Worm (Caenorhabditis elegans): ENCODE data around the gene K09A9.6.

K09A9.6 gene

ce11 chrX:15606585-15607276 is 29.7 kb downstream of the K09A9.6 start, which contains the start of gene rab-14 (continued):
- TF ChIP-seq nhr-12 (tag; optimal IDR thresholded peaks at IDR 0.05) (no peak), nhr-43 (tag; optimal IDR thresholded peaks at IDR 0.05; ENCODE audit: poor library complexity, severe bottlenecking) (no peak), egl-27 (tag; optimal IDR thresholded peaks at IDR 0.05) (peak; percentile 54), nfya-1 (tag; optimal IDR thresholded peaks at IDR 0.05; ENCODE audit: insufficient read depth) (peak; percentile 84)

ce11 chrX:15607498-15608019 is 30.5 kb downstream of the K09A9.6 start, which contains the start of gene nipi-3:
Gene nipi-3, plus strand, starts transcription at chrX:15607969.
- TF ChIP-seq nhr-67 (tag; optimal IDR thresholded peaks at IDR 0.05): no peak
- peak; percentile 12 for TF ChIP-seq aly-2 (tag; optimal IDR thresholded peaks at IDR 0.05)
- TF ChIP-seq skn-1 (tag; optimal IDR thresholded peaks at IDR 0.05): peak; percentile 83
- TF ChIP-seq mml-1 (tag; optimal IDR thresholded peaks at IDR 0.05): no peak
- TF ChIP-seq tbx-2 (tag; optimal IDR thresholded peaks at IDR 0.05): peak; percentile 64
- peak; percentile 75 for TF ChIP-seq nhr-77 (tag; optimal IDR thresholded peaks at IDR 0.05)
- peak; percentile 93 for TF ChIP-seq nhr-11 (tag; optimal IDR thresholded peaks at IDR 0.05)
- no peak for TF ChIP-seq daf-12 (tag; optimal IDR thresholded peaks at IDR 0.05)
- no peak for TF ChIP-seq fkh-2 (tag; optimal IDR thresholded peaks at IDR 0.05)
- TF ChIP-seq ceh-16 (tag; optimal IDR thresholded peaks at IDR 0.05): no peak
- peak; percentile 15 to 97 (median 44) for TF ChIP-seq elt-3 (tag; optimal IDR thresholded peaks at IDR 0.05)
- peak; percentile 68 for TF ChIP-seq lin-15B (tag; optimal IDR thresholded peaks at IDR 0.05)
- peak; percentile 85 for TF ChIP-seq ztf-4 (tag; optimal IDR thresholded peaks at IDR 0.05)
- TF ChIP-seq fos-1 (tag; optimal IDR thresholded peaks at IDR 0.05): peak; percentile 88
- TF ChIP-seq snpc-4 (tag; optimal IDR thresholded peaks at IDR 0.05): peak; percentile 73
- peak; percentile 98 for TF ChIP-seq jun-1 (tag; optimal IDR thresholded peaks at IDR 0.05)
- peak; percentile 90 for TF ChIP-seq egl-27 (tag; optimal IDR thresholded peaks at IDR 0.05)
- TF ChIP-seq pha-4 (tag; optimal IDR thresholded peaks at IDR 0.05): peak; percentile 92
- TF ChIP-seq mdl-1 (tag; optimal IDR thresholded peaks at IDR 0.05): peak; percentile 94
- TF ChIP-seq ztf-11 (tag; optimal IDR thresholded peaks at IDR 0.05): no peak
- peak; percentile 72 for TF ChIP-seq nhr-76 (tag; optimal IDR thresholded peaks at IDR 0.05)
- TF ChIP-seq lin-39 (tag; optimal IDR thresholded peaks at IDR 0.05): peak; percentile 91
- peak; percentile 27 for TF ChIP-seq ceh-82 (tag; optimal IDR thresholded peaks at IDR 0.05)
- TF ChIP-seq egl-5 (tag; optimal IDR thresholded peaks at IDR 0.05): peak; percentile 84
- peak; percentile 95 for TF ChIP-seq nhr-23 (tag; optimal IDR thresholded peaks at IDR 0.05)
- TF ChIP-seq nhr-43 (tag; optimal IDR thresholded peaks at IDR 0.05; ENCODE audit: poor library complexity, severe bottlenecking): peak; percentile 64
- peak; percentile 91 for TF ChIP-seq nfya-1 (tag; optimal IDR thresholded peaks at IDR 0.05; ENCODE audit: insufficient read depth)
- peak; percentile 96 for TF ChIP-seq elt-2 (tag; optimal IDR thresholded peaks at IDR 0.05)
- no peak for TF ChIP-seq fkh-10 (GFP tag; optimal IDR thresholded peaks at IDR 0.05)
- TF ChIP-seq ama-1 (optimal IDR thresholded peaks at IDR 0.05): peak; percentile 79
- TF ChIP-seq elt-1 (tag; optimal IDR thresholded peaks at IDR 0.05): peak; percentile 76
- TF ChIP-seq eor-1 (tag; optimal IDR thresholded peaks at IDR 0.05): peak in 1 of 2 experiments; percentile 47
- peak; percentile 98 for TF ChIP-seq nhr-25 (tag; optimal IDR thresholded peaks at IDR 0.05)
- TF ChIP-seq ceh-9 (tag; optimal IDR thresholded peaks at IDR 0.05): no peak
- peak; percentile 84 for TF ChIP-seq lsy-12 (tag; optimal IDR thresholded peaks at IDR 0.05)
- TF ChIP-seq nhr-28 (tag; optimal IDR thresholded peaks at IDR 0.05): no peak
- TF ChIP-seq nhr-237 (tag; optimal IDR thresholded peaks at IDR 0.05): no peak
- TF ChIP-seq ceh-28 (tag; optimal IDR thresholded peaks at IDR 0.05): peak; percentile 88
- TF ChIP-seq hmg-11 (tag; optimal IDR thresholded peaks at IDR 0.05): peak; percentile 75
- TF ChIP-seq unc-39 (tag; optimal IDR thresholded peaks at IDR 0.05): no peak
- TF ChIP-seq R02D3.7 (tag; optimal IDR thresholded peaks at IDR 0.05): peak; percentile 71
- TF ChIP-seq zag-1 (tag; optimal IDR thresholded peaks at IDR 0.05): peak; percentile 19
- peak; percentile 96 for TF ChIP-seq pqm-1 (tag; optimal IDR thresholded peaks at IDR 0.05)
- peak; percentile 90 for TF ChIP-seq unc-62 (GFP tag; optimal IDR thresholded peaks at IDR 0.05)
- TF ChIP-seq nhr-12 (tag; optimal IDR thresholded peaks at IDR 0.05): no peak
- peak; percentile 70 for TF ChIP-seq sea-2 (GFP tag; optimal IDR thresholded peaks at IDR 0.05)
- TF ChIP-seq ZK546.5 (tag; optimal IDR thresholded peaks at IDR 0.05): no peak

Data from whole organism, L3 larva.